Worm (Caenorhabditis elegans) whole organism, L3 larva: ENCODE data around the gene gst-17.

Experiments
- R02D3.7 ChIP-seq: fragments of 150-350 bp; optimal IDR thresholded peaks from 2 replicates; lab custom pipeline; 2014; ENCODE audit warnings: missing biosample characterization, missing genetic modification characterization
- ZK546.5 ChIP-seq: sonication (generic microtip); optimal IDR thresholded peaks from 2 replicates; lab custom pipeline; 2017; ENCODE audit warnings: missing biosample characterization, missing genetic modification characterization
- aly-2 ChIP-seq: fragments of 150-350 bp; optimal IDR thresholded peaks from 2 replicates; lab custom pipeline; 2014; ENCODE audit warnings: missing biosample characterization, missing genetic modification characterization
- ama-1 ChIP-seq: fragments of 150-350 bp; optimal IDR thresholded peaks from 2 replicates; lab custom pipeline; 2018
- ceh-16 ChIP-seq: sonication (generic microtip); optimal IDR thresholded peaks from 2 replicates; lab custom pipeline; 2017; ENCODE audit warnings: missing biosample characterization, missing genetic modification characterization
- ceh-28 ChIP-seq: fragments of 150-350 bp; optimal IDR thresholded peaks from 2 replicates; lab custom pipeline; 2014; ENCODE audit warnings: missing biosample characterization, missing genetic modification reagents, missing genetic modification characterization
- ceh-9 ChIP-seq: sonication (generic microtip); optimal IDR thresholded peaks from 2 replicates; lab custom pipeline; 2018; ENCODE audit warnings: missing biosample characterization, missing genetic modification characterization
- daf-12 ChIP-seq: fragments of 150-350 bp; optimal IDR thresholded peaks from 2 replicates; lab custom pipeline; 2014; ENCODE audit warnings: missing biosample characterization, missing genetic modification reagents, missing genetic modification characterization
- egl-27 ChIP-seq: sonication (generic microtip); optimal IDR thresholded peaks from 4 replicates; lab custom pipeline; 2017; ENCODE audit warnings: missing biosample characterization, missing genetic modification reagents, missing genetic modification characterization
- egl-5 ChIP-seq: fragments of 150-350 bp; optimal IDR thresholded peaks from 2 replicates; lab custom pipeline; 2017; ENCODE audit warnings: missing biosample characterization, missing genetic modification reagents, missing genetic modification characterization, inconsistent platforms
- elt-1 ChIP-seq: fragments of 150-350 bp; optimal IDR thresholded peaks from 2 replicates; lab custom pipeline; 2014; ENCODE audit warnings: missing biosample characterization, missing genetic modification characterization
- elt-2 ChIP-seq: sonication (generic microtip); optimal IDR thresholded peaks from 2 replicates; lab custom pipeline; 2016; ENCODE audit warnings: missing genetic modification reagents, mild to moderate bottlenecking, missing genetic modification characterization, missing compliant biosample characterization
- elt-3 ChIP-seq, 3 experiments: fragments of 150-350 bp in 1 of 3; sonication (generic microtip) in 2 of 3; optimal IDR thresholded peaks; 2 replicates in 2 of 3; 4 replicates in 1 of 3; lab custom pipeline; 2014 to 2017; ENCODE audit warnings: missing biosample characterization in 3 of 3, missing genetic modification characterization in 3 of 3
- eor-1 ChIP-seq, 2 experiments: fragments of 150-350 bp; optimal IDR thresholded peaks; 2 replicates each; lab custom pipeline; 2014 to 2018; ENCODE audit warnings: missing biosample characterization in 2 of 2, missing genetic modification characterization in 2 of 2
- fkh-10 ChIP-seq: sonication (generic microtip); optimal IDR thresholded peaks from 2 replicates; lab custom pipeline; 2017; ENCODE audit warnings: missing biosample characterization, missing genetic modification reagents, missing genetic modification characterization
- fkh-2 ChIP-seq: fragments of 150-350 bp; optimal IDR thresholded peaks from 2 replicates; lab custom pipeline; 2014; ENCODE audit warnings: missing biosample characterization, missing genetic modification reagents, missing genetic modification characterization
- fos-1 ChIP-seq: fragments of 150-350 bp; optimal IDR thresholded peaks from 2 replicates; lab custom pipeline; 2014; ENCODE audit warnings: missing biosample characterization, missing genetic modification characterization
- hmg-11 ChIP-seq: sonication (generic microtip); optimal IDR thresholded peaks from 2 replicates; lab custom pipeline; 2016; ENCODE audit warnings: missing genetic modification characterization, missing compliant biosample characterization
- jun-1 ChIP-seq: fragments of 150-350 bp; optimal IDR thresholded peaks from 2 replicates; lab custom pipeline; 2014; ENCODE audit warnings: missing biosample characterization, missing genetic modification reagents, missing genetic modification characterization
- lin-15B ChIP-seq: fragments of 150-350 bp; optimal IDR thresholded peaks from 2 replicates; lab custom pipeline; 2014; ENCODE audit warnings: missing biosample characterization, missing genetic modification characterization
- lin-39 ChIP-seq: fragments of 150-350 bp; optimal IDR thresholded peaks from 2 replicates; lab custom pipeline; 2018; ENCODE audit warnings: missing biosample characterization, missing genetic modification reagents, missing genetic modification characterization
- lsy-12 ChIP-seq: sonication (generic microtip); optimal IDR thresholded peaks from 2 replicates; lab custom pipeline; 2016; ENCODE audit warnings: mild to moderate bottlenecking, missing genetic modification characterization, missing compliant biosample characterization
- mdl-1 ChIP-seq: fragments of 150-350 bp; optimal IDR thresholded peaks from 2 replicates; lab custom pipeline; 2014; ENCODE audit warnings: missing biosample characterization, missing genetic modification characterization
- mml-1 ChIP-seq: fragments of 150-350 bp; sonication (generic microtip); optimal IDR thresholded peaks from 3 replicates; lab custom pipeline; 2014; ENCODE audit warnings: missing biosample characterization, missing genetic modification characterization
- nfya-1 ChIP-seq: sonication (generic microtip); optimal IDR thresholded peaks from 2 replicates; lab custom pipeline; 2017; ENCODE audit warnings: missing genetic modification characterization, mild to moderate bottlenecking, missing compliant biosample characterization, antibody characterized with exemption, moderate library complexity; ENCODE audit not compliant: insufficient read depth
- nhr-11 ChIP-seq: fragments of 150-350 bp; optimal IDR thresholded peaks from 2 replicates; lab custom pipeline; 2014; ENCODE audit warnings: missing biosample characterization, missing genetic modification characterization
- nhr-12 ChIP-seq: fragments of 150-350 bp; optimal IDR thresholded peaks from 2 replicates; lab custom pipeline; 2014; ENCODE audit warnings: missing biosample characterization, missing genetic modification characterization
- nhr-23 ChIP-seq: fragments of 150-350 bp; optimal IDR thresholded peaks from 2 replicates; lab custom pipeline; 2014; ENCODE audit warnings: missing biosample characterization, missing genetic modification reagents, missing genetic modification characterization
- nhr-25 ChIP-seq: sonication (generic microtip); optimal IDR thresholded peaks from 2 replicates; lab custom pipeline; 2017; ENCODE audit warnings: missing biosample characterization, missing genetic modification characterization
- nhr-28 ChIP-seq: fragments of 150-350 bp; optimal IDR thresholded peaks from 2 replicates; lab custom pipeline; 2014; ENCODE audit warnings: missing biosample characterization, missing genetic modification characterization
- nhr-43 ChIP-seq: sonication (generic microtip); optimal IDR thresholded peaks from 2 replicates; lab custom pipeline; 2016; ENCODE audit warnings: mild to moderate bottlenecking, missing genetic modification characterization, missing compliant biosample characterization; ENCODE audit not compliant: poor library complexity, severe bottlenecking
- nhr-67 ChIP-seq: fragments of 150-350 bp; optimal IDR thresholded peaks from 2 replicates; lab custom pipeline; 2014; ENCODE audit warnings: missing biosample characterization, missing genetic modification characterization
- nhr-76 ChIP-seq: fragments of 150-350 bp; sonication (generic microtip); optimal IDR thresholded peaks from 5 replicates; lab custom pipeline; 2014; ENCODE audit warnings: missing biosample characterization, missing genetic modification characterization
- nhr-77 ChIP-seq: fragments of 150-350 bp; optimal IDR thresholded peaks from 2 replicates; lab custom pipeline; 2014; ENCODE audit warnings: missing biosample characterization, missing genetic modification characterization
- pha-4 ChIP-seq: fragments of 150-350 bp; optimal IDR thresholded peaks from 2 replicates; lab custom pipeline; 2014; ENCODE audit warnings: missing biosample characterization, missing genetic modification reagents, missing genetic modification characterization
- pqm-1 ChIP-seq: fragments of 150-350 bp; optimal IDR thresholded peaks from 2 replicates; lab custom pipeline; 2017; ENCODE audit warnings: missing biosample characterization, missing genetic modification characterization, inconsistent platforms
- sea-2 ChIP-seq: fragments of 150-350 bp; sonication (generic microtip); optimal IDR thresholded peaks from 4 replicates; lab custom pipeline; 2014; ENCODE audit warnings: missing biosample characterization, missing genetic modification reagents, missing genetic modification characterization
- skn-1 ChIP-seq: fragments of 150-350 bp; optimal IDR thresholded peaks from 2 replicates; lab custom pipeline; 2014; ENCODE audit warnings: missing biosample characterization, missing genetic modification characterization
- snpc-4 ChIP-seq: fragments of 150-350 bp; optimal IDR thresholded peaks from 2 replicates; lab custom pipeline; 2014; ENCODE audit warnings: missing biosample characterization, missing genetic modification characterization
- tbx-2 ChIP-seq: sonication (generic microtip); optimal IDR thresholded peaks from 2 replicates; lab custom pipeline; 2016; ENCODE audit warnings: mild to moderate bottlenecking, missing genetic modification characterization, missing compliant biosample characterization
- unc-62 ChIP-seq: fragments of 150-350 bp; sonication (generic microtip); optimal IDR thresholded peaks from 4 replicates; lab custom pipeline; 2014; ENCODE audit warnings: missing biosample characterization, missing genetic modification reagents, missing genetic modification characterization
- zag-1 ChIP-seq: fragments of 150-350 bp; optimal IDR thresholded peaks from 2 replicates; lab custom pipeline; 2014; ENCODE audit warnings: missing biosample characterization, missing genetic modification characterization
- ztf-11 ChIP-seq: fragments of 150-350 bp; optimal IDR thresholded peaks from 2 replicates; lab custom pipeline; 2014; ENCODE audit warnings: missing biosample characterization, missing genetic modification characterization

Gene gst-17

ce11 chrII:13672057-13672456 lies 41.5 kb upstream of the gst-17 start:
- no peak for TF ChIP-seq lin-15B (tag; lab: Kevin White, UChicago)
- TF ChIP-seq nhr-43 (tag; lab: Kevin White, UChicago): no peak
- no peak for TF ChIP-seq ceh-9 (tag; lab: Kevin White, UChicago)
- TF ChIP-seq mdl-1 (tag; lab: Kevin White, UChicago): no peak
- TF ChIP-seq pqm-1 (tag; lab: Kevin White, UChicago): peak; percentile 18
- peak; percentile 37 for TF ChIP-seq elt-2 (tag; lab: Kevin White, UChicago)
- no peak for TF ChIP-seq daf-12 (tag; lab: Kevin White, UChicago)
- TF ChIP-seq eor-1 (tag; optimal IDR thresholded peaks at IDR 0.05; lab: Kevin White, UChicago): no peak
- no peak for TF ChIP-seq snpc-4 (tag; lab: Kevin White, UChicago)
- TF ChIP-seq, all 47 proteins: peak for 2

- no peak for TF ChIP-seq ZK546.5 (tag; lab: Kevin White, UChicago)
- peak; percentile 10 for TF ChIP-seq pha-4 (tag; lab: Kevin White, UChicago)
- TF ChIP-seq elt-2 (tag; lab: Kevin White, UChicago): peak; percentile 90
- TF ChIP-seq pqm-1 (tag; lab: Kevin White, UChicago): peak; percentile 29
Observed at ce11 chrII:13670707-13671295, 40.2 kb upstream of the gst-17 start.

ce11 chrII:13668844-13669441 lies 38.4 kb upstream of the gst-17 start, which contains the start of gene C31C9.7:
C31C9.7 (plus strand) TSS chrII:13669104.
- TF ChIP-seq R02D3.7 (tag; lab: Kevin White, UChicago) (no peak), ceh-9 (tag; lab: Kevin White, UChicago) (no peak), snpc-4 (tag; lab: Kevin White, UChicago) (no peak), pqm-1 (tag; lab: Kevin White, UChicago) (no peak), egl-27 (tag; lab: Kevin White, UChicago) (no peak), ceh-16 (tag; lab: Kevin White, UChicago) (no peak), ama-1 (lab: Kevin White, UChicago) (peak; percentile 93), nfya-1 (peak; percentile 44), daf-12 (tag; lab: Kevin White, UChicago) (no peak), elt-2 (tag; lab: Kevin White, UChicago) (peak; percentile 79), fos-1 (tag; lab: Kevin White, UChicago) (no peak), mml-1 (tag; lab: Kevin White, UChicago) (no peak), ZK546.5 (tag; lab: Kevin White, UChicago) (no peak), hmg-11 (tag; lab: Kevin White, UChicago) (no peak), elt-1 (tag; lab: Kevin White, UChicago) (no peak), lsy-12 (peak; percentile 9), mdl-1 (tag; lab: Kevin White, UChicago) (no peak), ztf-11 (tag; lab: Kevin White, UChicago) (no peak), fkh-10 (GFP tag; lab: Kevin White, UChicago) (no peak), aly-2 (no peak), nhr-25 (no peak), nhr-11 (tag; lab: Kevin White, UChicago) (no peak), nhr-28 (tag; lab: Kevin White, UChicago) (no peak), jun-1 (tag; lab: Kevin White, UChicago) (no peak), elt-3 (tag; optimal IDR thresholded peaks at IDR 0.05; lab: Kevin White, UChicago) (no peak), nhr-12 (tag; lab: Kevin White, UChicago) (no peak), eor-1 (tag; optimal IDR thresholded peaks at IDR 0.05; lab: Kevin White, UChicago) (no peak), fkh-2 (tag; lab: Kevin White, UChicago) (no peak), sea-2 (GFP tag; lab: Kevin White, UChicago) (no peak), skn-1 (tag; lab: Kevin White, UChicago) (no peak), ceh-28 (tag; lab: Kevin White, UChicago) (no peak), tbx-2 (tag; lab: Kevin White, UChicago) (no peak), nhr-43 (tag; lab: Kevin White, UChicago) (peak; percentile 27), pha-4 (tag; lab: Kevin White, UChicago) (no peak), nhr-76 (tag; lab: Kevin White, UChicago) (no peak), egl-5 (tag; lab: Kevin White, UChicago) (no peak), nhr-23 (tag; lab: Kevin White, UChicago) (no peak), nhr-77 (tag; lab: Kevin White, UChicago) (no peak), zag-1 (tag; lab: Kevin White, UChicago) (no peak), unc-62 (GFP tag; lab: Kevin White, UChicago) (no peak), nhr-67 (tag; lab: Kevin White, UChicago) (no peak), lin-39 (tag; lab: Kevin White, UChicago) (no peak)
